Fruit fly (Drosophila melanogaster): Measurements from ENCODE around the gene lft.

DNA sequence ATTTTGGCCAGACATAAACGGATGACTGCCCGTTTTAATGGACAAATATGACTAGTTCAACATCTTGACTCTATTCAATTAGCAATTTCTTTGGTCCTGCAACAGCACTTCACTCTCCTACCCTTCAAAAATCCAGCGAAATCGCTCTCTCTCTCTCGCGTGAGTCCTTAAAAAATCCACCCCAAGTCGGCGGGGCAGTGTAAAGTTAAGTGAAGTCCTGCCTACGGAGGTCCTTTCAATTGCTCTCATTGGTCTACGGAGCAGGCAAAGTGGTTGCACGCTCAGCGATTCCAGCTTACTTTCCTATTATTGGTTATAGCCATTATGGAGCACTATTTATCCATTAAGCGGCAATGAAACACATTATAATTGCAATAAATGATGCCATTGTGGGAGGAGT, 10.4 kb upstream of the lft start, which contains the start of gene CG34367:
- TF ChIP-seq CG7045 (GFP tag; optimal IDR thresholded peaks at IDR 0.05) (no peak), kay (GFP tag; ENCODE audit: borderline replicate concordance) (no peak), CG33017 (tag; optimal IDR thresholded peaks at IDR 0.05) (no peak), CG7101 (tag; optimal IDR thresholded peaks at IDR 0.05) (no peak)

Measured in whole organism, adult.